Worm (Caenorhabditis elegans): Measurements from ENCODE around the gene Y82E9BL.19.
"Not testable (repeated sequence)": the region's sequence is repeated elsewhere in the genome, so short reads cannot be mapped to it uniquely, and the experiment has no call there.

The Y82E9BL.19 gene

DNA sequence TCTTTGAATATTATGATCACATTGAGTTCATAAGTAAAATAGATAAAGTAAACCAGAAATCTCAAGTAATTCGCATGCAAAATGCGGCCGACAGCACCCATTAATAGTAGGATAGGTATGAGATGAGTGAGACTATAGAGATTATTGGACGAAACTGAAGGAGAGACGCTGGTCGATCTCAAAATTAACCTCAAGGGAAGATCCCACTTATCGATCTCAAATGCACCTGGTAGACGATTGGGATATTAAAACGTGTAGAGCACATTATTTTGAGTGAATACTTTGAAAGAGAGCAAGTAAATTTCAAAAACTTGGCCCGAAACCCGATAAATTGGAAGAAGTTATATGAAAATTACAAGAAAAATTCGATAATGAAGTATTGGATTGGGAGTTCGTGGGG, 13.9 kb downstream of the Y82E9BL.19 start, which contains the start of gene Y82E9BL.6:
Gene Y82E9BL.6, minus strand, starts transcription at position 101 of the 400 bp plus-strand sequence.
- TF ChIP-seq F13C5.2 (tag; optimal IDR thresholded peaks at IDR 0.05) = no peak
- no peak for TF ChIP-seq pes-1 (GFP tag; IDR thresholded peaks at IDR 0.05)
- TF ChIP-seq ets-7 (tag; optimal IDR thresholded peaks at IDR 0.05) = no peak
- TF ChIP-seq ceh-13 (GFP tag; optimal IDR thresholded peaks at IDR 0.05) = no peak
- no peak for TF ChIP-seq ama-1 (optimal IDR thresholded peaks at IDR 0.05)
- no peak for TF ChIP-seq aly-1 (tag; optimal IDR thresholded peaks at IDR 0.05)
- TF ChIP-seq tbx-11 (GFP tag; IDR thresholded peaks at IDR 0.05) = no peak
- no peak for TF ChIP-seq tra-4 (tag; optimal IDR thresholded peaks at IDR 0.05)
- no peak for TF ChIP-seq flt-1 (GFP tag; IDR thresholded peaks at IDR 0.05)
- TF ChIP-seq scrt-1 (GFP tag; IDR thresholded peaks at IDR 0.05) = no peak
- TF ChIP-seq hmg-4 (GFP tag; optimal IDR thresholded peaks at IDR 0.05) = no peak
- no peak for TF ChIP-seq ceh-36 (tag; optimal IDR thresholded peaks at IDR 0.05)
- no peak for TF ChIP-seq hnd-1 (tag; optimal IDR thresholded peaks at IDR 0.05)
- no peak for TF ChIP-seq B0310.2 (tag; optimal IDR thresholded peaks at IDR 0.05)

- TF ChIP-seq tbx-11 (GFP tag; IDR thresholded peaks at IDR 0.05) = no peak
These were observed 15.2 kb downstream of the Y82E9BL.19 start for ce11 chrIII:1347003-1347402.

DNA sequence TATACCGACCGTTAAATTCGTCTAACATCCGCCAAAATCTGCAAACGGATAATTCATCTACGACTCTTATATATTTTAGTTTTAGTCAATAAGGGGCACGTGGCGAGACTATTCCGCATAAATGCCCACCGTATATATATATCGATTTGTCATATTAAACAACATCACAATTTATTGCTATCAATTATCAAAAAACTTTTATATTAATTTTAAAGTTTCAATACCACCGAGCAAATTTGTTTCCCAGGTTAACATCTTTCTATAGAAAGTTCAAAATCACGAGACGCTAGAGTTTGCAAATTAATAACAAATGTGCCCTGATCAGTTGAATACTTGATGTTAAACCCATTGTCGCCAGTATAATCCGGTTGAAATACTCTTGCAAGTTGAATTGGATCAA, 15.7 kb downstream of the Y82E9BL.19 start, which contains the start of gene Y82E9BL.5:
Gene Y82E9BL.5, minus strand, starts transcription at position 101 of the 400 bp plus-strand sequence.
- TF ChIP-seq ceh-13 (GFP tag; optimal IDR thresholded peaks at IDR 0.05) (no peak), scrt-1 (GFP tag; IDR thresholded peaks at IDR 0.05) (no peak), F13C5.2 (tag; optimal IDR thresholded peaks at IDR 0.05) (no peak), hnd-1 (tag; optimal IDR thresholded peaks at IDR 0.05) (no peak), tra-4 (tag; optimal IDR thresholded peaks at IDR 0.05) (no peak)

ce11 chrIII:1349313-1349712, 17.5 kb downstream of the Y82E9BL.19 start, which contains the start of gene fbxa-25:
fbxa-25 (minus strand) TSS chrIII:1349450.
- no peak for TF ChIP-seq scrt-1 (GFP tag; IDR thresholded peaks at IDR 0.05)
- no peak for TF ChIP-seq F13C5.2 (tag; optimal IDR thresholded peaks at IDR 0.05)
- no peak for TF ChIP-seq hmbx-1 (tag; optimal IDR thresholded peaks at IDR 0.05)
- TF ChIP-seq ceh-36 (tag; optimal IDR thresholded peaks at IDR 0.05) = no peak
- no peak for TF ChIP-seq ama-1 (optimal IDR thresholded peaks at IDR 0.05)
- no peak for TF ChIP-seq tbx-11 (GFP tag; IDR thresholded peaks at IDR 0.05)
- no peak for TF ChIP-seq hmg-4 (GFP tag; optimal IDR thresholded peaks at IDR 0.05)
- TF ChIP-seq B0310.2 (tag; optimal IDR thresholded peaks at IDR 0.05) = no peak
- TF ChIP-seq pes-1 (GFP tag; IDR thresholded peaks at IDR 0.05) = no peak
- TF ChIP-seq hnd-1 (tag; optimal IDR thresholded peaks at IDR 0.05) = no peak
- TF ChIP-seq ceh-13 (GFP tag; optimal IDR thresholded peaks at IDR 0.05) = no peak
- no peak for TF ChIP-seq tra-4 (tag; optimal IDR thresholded peaks at IDR 0.05)
- no peak for TF ChIP-seq aly-1 (tag; optimal IDR thresholded peaks at IDR 0.05)
- no peak for TF ChIP-seq ets-7 (tag; optimal IDR thresholded peaks at IDR 0.05)
- TF ChIP-seq tbx-37 (GFP tag; conservative IDR thresholded peaks at IDR 0.05) = no peak
- TF ChIP-seq flt-1 (GFP tag; IDR thresholded peaks at IDR 0.05) = no peak
- TF ChIP-seq sea-1 (GFP tag; conservative IDR thresholded peaks at IDR 0.05) = no peak

DNA sequence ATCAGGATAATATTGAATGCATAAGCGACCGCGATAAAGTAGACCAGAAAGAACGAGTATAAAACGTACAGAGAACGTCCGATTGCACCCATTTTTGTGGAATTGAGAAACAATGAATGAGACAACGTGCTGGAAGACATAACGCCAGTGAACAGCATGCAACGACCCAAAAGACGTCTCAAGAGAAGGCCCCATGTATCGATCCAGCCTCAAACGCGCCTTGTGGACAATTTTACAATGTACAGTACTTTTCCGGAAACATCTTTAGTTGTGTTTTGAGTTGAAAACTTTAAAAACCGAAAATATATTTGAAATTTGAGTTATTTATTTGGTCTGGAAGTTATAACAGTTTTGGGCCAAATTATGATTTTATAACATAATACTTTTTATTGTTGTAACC, 18.9 kb downstream of the Y82E9BL.19 start, which contains the start of gene Y82E9BL.3:
Gene Y82E9BL.3, minus strand, starts transcription at position 101 of the 400 bp plus-strand sequence.
- no peak for TF ChIP-seq B0310.2 (tag; optimal IDR thresholded peaks at IDR 0.05)
- TF ChIP-seq scrt-1 (GFP tag; IDR thresholded peaks at IDR 0.05) = no peak
- no peak for TF ChIP-seq tbx-37 (GFP tag; conservative IDR thresholded peaks at IDR 0.05)
- TF ChIP-seq hnd-1 (tag; optimal IDR thresholded peaks at IDR 0.05) = no peak
- no peak for TF ChIP-seq aly-1 (tag; optimal IDR thresholded peaks at IDR 0.05)
- TF ChIP-seq ama-1 (optimal IDR thresholded peaks at IDR 0.05) = no peak
- TF ChIP-seq ceh-13 (GFP tag; optimal IDR thresholded peaks at IDR 0.05) = no peak
- TF ChIP-seq ceh-36 (tag; optimal IDR thresholded peaks at IDR 0.05) = no peak
- TF ChIP-seq hmg-4 (GFP tag; optimal IDR thresholded peaks at IDR 0.05) = no peak
- TF ChIP-seq tbx-11 (GFP tag; IDR thresholded peaks at IDR 0.05) = no peak
- no peak for TF ChIP-seq F13C5.2 (tag; optimal IDR thresholded peaks at IDR 0.05)
- TF ChIP-seq pes-1 (GFP tag; IDR thresholded peaks at IDR 0.05) = no peak
- TF ChIP-seq ets-7 (tag; optimal IDR thresholded peaks at IDR 0.05) = no peak
- TF ChIP-seq hmbx-1 (tag; optimal IDR thresholded peaks at IDR 0.05) = no peak
- TF ChIP-seq flt-1 (GFP tag; IDR thresholded peaks at IDR 0.05) = no peak
- no peak for TF ChIP-seq tra-4 (tag; optimal IDR thresholded peaks at IDR 0.05)

DNA sequence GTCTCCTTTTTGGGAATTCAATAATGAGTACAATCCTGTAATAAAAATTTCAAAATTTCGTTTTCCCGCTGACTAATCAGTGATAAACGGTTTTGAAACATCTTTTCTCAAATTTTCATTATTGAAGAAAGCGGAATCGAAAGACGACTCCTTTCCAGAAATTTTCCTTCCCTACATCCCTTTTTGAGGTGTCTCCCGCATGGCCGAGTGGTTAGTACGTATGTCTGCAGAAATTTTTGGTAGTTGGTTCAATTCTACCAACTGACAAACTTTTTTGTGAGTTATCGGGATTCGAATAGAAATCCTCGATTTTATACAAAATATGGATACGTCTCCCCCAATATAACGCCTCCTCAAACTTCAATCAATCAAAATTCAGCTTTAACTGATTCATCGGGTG, 22.7 kb downstream of the Y82E9BL.19 start:
- TF ChIP-seq F13C5.2 (tag; optimal IDR thresholded peaks at IDR 0.05) = no peak
- no peak for TF ChIP-seq aly-1 (tag; optimal IDR thresholded peaks at IDR 0.05)

DNA sequence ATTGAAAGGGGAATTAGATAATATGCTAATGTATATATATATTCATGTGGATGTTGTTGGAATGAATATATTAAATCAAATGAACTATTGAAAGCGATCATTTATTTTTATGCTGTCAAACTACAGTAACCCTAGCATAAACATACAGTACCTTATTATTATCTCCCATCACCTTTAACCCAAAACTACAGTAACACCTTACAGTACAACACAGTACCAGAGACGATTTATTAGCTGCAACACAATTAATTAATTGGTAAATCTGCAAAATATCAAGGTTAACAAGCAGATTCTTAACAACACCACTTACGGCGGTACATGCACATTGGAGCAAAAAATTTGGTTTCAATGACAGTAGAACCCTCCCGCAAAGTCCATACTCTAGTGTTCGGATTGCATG, 23.5 kb downstream of the Y82E9BL.19 start, which contains the start of gene Y82E9BL.1:
Gene Y82E9BL.1, minus strand, starts transcription at position 101 of the 400 bp plus-strand sequence.
- TF ChIP-seq hnd-1 (tag; optimal IDR thresholded peaks at IDR 0.05) (no peak), tbx-11 (GFP tag; IDR thresholded peaks at IDR 0.05) (no peak), ets-7 (tag; optimal IDR thresholded peaks at IDR 0.05) (no peak), ama-1 (optimal IDR thresholded peaks at IDR 0.05) (no peak)

- TF ChIP-seq ceh-36 (tag; optimal IDR thresholded peaks at IDR 0.05); tbx-37 (GFP tag; conservative IDR thresholded peaks at IDR 0.05); sea-1 (GFP tag; conservative IDR thresholded peaks at IDR 0.05): not testable (repeated sequence)
These were observed 26.2 kb downstream of the Y82E9BL.19 start, which contains the start of gene Y82E9BR.8 for ce11 chrIII:1357973-1358372. Y82E9BR.8 (minus strand) TSS chrIII:1358073.

DNA sequence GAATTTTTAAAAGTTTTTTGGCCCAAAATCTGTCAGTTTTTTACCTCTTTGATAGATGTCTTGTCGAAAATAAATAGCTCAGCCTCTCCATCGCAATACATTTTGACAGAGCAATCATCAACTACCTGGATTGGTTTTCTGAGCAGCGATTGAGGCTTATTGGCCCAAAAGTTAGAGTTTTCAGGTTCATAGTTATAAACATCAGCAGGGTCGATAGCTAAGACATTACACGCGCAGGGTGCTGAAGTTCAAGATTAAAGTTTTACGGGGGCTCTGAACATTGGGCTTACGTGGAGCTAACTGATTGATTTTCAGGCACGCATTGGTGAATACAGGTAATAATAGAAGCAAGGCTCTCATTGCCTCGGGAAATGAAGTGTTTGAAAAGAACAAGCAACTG, 27.9 kb downstream of the Y82E9BL.19 start, which contains the start of gene Y82E9BR.9:
Gene Y82E9BR.9, minus strand, starts transcription at position 101 of the 400 bp plus-strand sequence.
- TF ChIP-seq flt-1 (GFP tag; IDR thresholded peaks at IDR 0.05) (no peak), hmg-4 (GFP tag; optimal IDR thresholded peaks at IDR 0.05) (no peak), tbx-11 (GFP tag; IDR thresholded peaks at IDR 0.05) (no peak), ets-7 (tag; optimal IDR thresholded peaks at IDR 0.05) (no peak), tra-4 (tag; optimal IDR thresholded peaks at IDR 0.05) (no peak), sea-1 (GFP tag; conservative IDR thresholded peaks at IDR 0.05) (no peak), ama-1 (optimal IDR thresholded peaks at IDR 0.05) (no peak), aly-1 (tag; optimal IDR thresholded peaks at IDR 0.05) (no peak), F13C5.2 (tag; optimal IDR thresholded peaks at IDR 0.05) (no peak)
